Fruit fly (Drosophila melanogaster) S2 (cell line): Measurements from ENCODE around the gene CG15625.

ENCODE experiments used
- CG8478 ChIP-seq: fragments of >200 bp; optimal IDR thresholded peaks from 2 replicates; lab custom pipeline; 2018
- CTCF ChIP-seq, 2 experiments: fragments of >200 bp; optimal IDR thresholded peaks; 2 replicates each; lab custom pipeline; 2018

DNA sequence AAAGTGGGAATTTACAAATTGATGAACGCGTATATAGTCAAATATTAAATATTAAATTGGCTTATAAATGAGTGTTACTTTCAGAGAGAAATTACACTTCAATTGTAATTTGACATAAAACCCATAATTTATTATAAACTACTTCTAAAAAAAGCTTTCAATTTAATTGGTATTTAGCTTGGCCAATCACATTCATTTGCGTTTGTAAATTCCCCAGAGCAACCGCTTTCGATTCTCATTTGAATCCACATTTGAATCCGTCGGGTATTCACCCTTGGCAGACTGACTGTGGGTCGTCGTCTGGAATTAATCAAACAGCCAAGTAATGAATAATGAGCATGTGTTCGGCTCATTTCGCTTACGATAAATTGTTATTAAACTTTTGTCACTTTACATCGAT, 6.1 kb downstream of the CG15625 start:
- TF ChIP-seq CG8478 (lab: Kevin White, UChicago) (no peak), CTCF (optimal IDR thresholded peaks at IDR 0.05; lab: Kevin White, UChicago) (no peak)
